Worm (Caenorhabditis elegans) whole organism, young adult: ENCODE data around the gene gst-1.

Experiments
- B0019.2 ChIP-seq: fragments of 200-800 bp; sonication (Bioruptor generic); conservative IDR thresholded peaks from 2 replicates; pipeline ENCODE4 v1.3.6; 2022; ENCODE audit warnings: missing genetic modification reagents, missing genetic modification characterization, missing compliant biosample characterization
- B0261.1 ChIP-seq: sonication (generic microtip); optimal IDR thresholded peaks from 2 replicates; lab custom pipeline; 2016; ENCODE audit warnings: mild to moderate bottlenecking, missing genetic modification characterization, moderate library complexity, missing compliant biosample characterization
- D2030.7 ChIP-seq: fragments of 200-800 bp; sonication (Bioruptor generic); IDR thresholded peaks from 2 replicates; pipeline ENCODE4 v1.3.6; 2022; ENCODE audit warnings: missing genetic modification reagents, missing genetic modification characterization, missing compliant biosample characterization
- F33H1.4 ChIP-seq: fragments of 200-800 bp; sonication (Bioruptor generic); IDR thresholded peaks from 2 replicates; pipeline ENCODE4 v1.3.6; 2022; ENCODE audit warnings: missing genetic modification reagents, missing genetic modification characterization, missing compliant biosample characterization
- F49E8.2 ChIP-seq: sonication (generic microtip); optimal IDR thresholded peaks from 3 replicates; lab custom pipeline; 2017; ENCODE audit warnings: missing genetic modification characterization, mild to moderate bottlenecking, missing compliant biosample characterization, antibody characterized with exemption, moderate library complexity; ENCODE audit not compliant: insufficient read depth
- Y79H2A.3 ChIP-seq: fragments of 200-800 bp; sonication (Bioruptor generic); conservative IDR thresholded peaks from 2 replicates; pipeline ENCODE4 v1.3.6; 2022; ENCODE audit warnings: missing genetic modification reagents, missing genetic modification characterization, missing compliant biosample characterization
- Y95B8A.8 ChIP-seq: fragments of 200-800 bp; sonication (Bioruptor generic); IDR thresholded peaks from 2 replicates; pipeline ENCODE4 v1.3.6; 2022; ENCODE audit warnings: missing genetic modification reagents, missing genetic modification characterization, missing compliant biosample characterization
- akir-1 ChIP-seq: fragments of 200-800 bp; sonication (Bioruptor generic); optimal IDR thresholded peaks from 2 replicates; lab custom pipeline; 2018; ENCODE audit warnings: mild to moderate bottlenecking, missing genetic modification characterization, moderate library complexity, missing compliant biosample characterization
- atf-7 ChIP-seq: sonication (generic microtip); optimal IDR thresholded peaks from 2 replicates; lab custom pipeline; 2017; ENCODE audit warnings: mild to moderate bottlenecking, missing genetic modification characterization, missing compliant biosample characterization
- attf-3 ChIP-seq: fragments of 200-800 bp; sonication (Bioruptor generic); conservative IDR thresholded peaks from 2 replicates; pipeline ENCODE4 v1.3.6; 2022; ENCODE audit warnings: missing genetic modification reagents, missing genetic modification characterization, missing compliant biosample characterization
- attf-5 ChIP-seq: fragments of 200-800 bp; sonication (Bioruptor generic); optimal IDR thresholded peaks from 2 replicates; lab custom pipeline; 2018; ENCODE audit warnings: mild to moderate bottlenecking, missing genetic modification characterization, missing compliant biosample characterization
- cebp-1 ChIP-seq, 2 experiments: fragments of 200-800 bp in 1 of 2; sonication (Bioruptor generic) in 1 of 2; sonication (generic microtip) in 1 of 2; IDR thresholded peaks in 1 of 2; optimal IDR thresholded peaks in 1 of 2; 2 replicates each; pipeline versions ENCODE4 v1.3.6 to Lab custom; 2017 to 2022; ENCODE audit warnings: missing compliant biosample characterization in 2 of 2, missing genetic modification characterization in 2 of 2, mild to moderate bottlenecking in 1 of 2, missing genetic modification reagents in 1 of 2, moderate library complexity in 1 of 2
- ceh-100 ChIP-seq: fragments of 200-800 bp; sonication (Bioruptor generic); IDR thresholded peaks from 2 replicates; pipeline ENCODE4 v1.3.6; 2022; ENCODE audit warnings: missing genetic modification reagents, missing genetic modification characterization, missing compliant biosample characterization
- ceh-91 ChIP-seq: fragments of 200-800 bp; sonication (Bioruptor generic); IDR thresholded peaks from 2 replicates; pipeline ENCODE4 v1.3.6; 2022; ENCODE audit warnings: missing genetic modification reagents, missing genetic modification characterization, missing compliant biosample characterization
- chd-7 ChIP-seq: sonication (generic microtip); optimal IDR thresholded peaks from 2 replicates; lab custom pipeline; 2016; ENCODE audit warnings: mild to moderate bottlenecking, missing genetic modification characterization, moderate library complexity, missing compliant biosample characterization
- efl-1 ChIP-seq: fragments of 150-350 bp; optimal IDR thresholded peaks from 2 replicates; lab custom pipeline; 2014; ENCODE audit warnings: missing biosample characterization, missing genetic modification reagents, missing genetic modification characterization
- egl-18 ChIP-seq: fragments of 200-800 bp; sonication (Bioruptor generic); IDR thresholded peaks from 2 replicates; pipeline ENCODE4 v1.3.6; 2022; ENCODE audit warnings: missing genetic modification reagents, missing genetic modification characterization, missing compliant biosample characterization
- egl-44 ChIP-seq: fragments of 200-800 bp; sonication (Bioruptor generic); IDR thresholded peaks from 2 replicates; pipeline ENCODE4 v1.3.6; 2022; ENCODE audit warnings: missing genetic modification reagents, missing genetic modification characterization, missing compliant biosample characterization
- ets-4 ChIP-seq: fragments of 200-800 bp; sonication (Bioruptor generic); optimal IDR thresholded peaks from 2 replicates; lab custom pipeline; 2018; ENCODE audit warnings: mild to moderate bottlenecking, missing genetic modification characterization, missing compliant biosample characterization
- fkh-3 ChIP-seq: sonication (generic microtip); optimal IDR thresholded peaks from 2 replicates; lab custom pipeline; 2016; ENCODE audit warnings: mild to moderate bottlenecking, missing genetic modification characterization, missing compliant biosample characterization
- hlh-12 ChIP-seq: sonication (generic microtip); optimal IDR thresholded peaks from 2 replicates; lab custom pipeline; 2016; ENCODE audit warnings: missing genetic modification characterization, missing compliant biosample characterization
- hrde-1 ChIP-seq: sonication (generic microtip); optimal IDR thresholded peaks from 2 replicates; lab custom pipeline; 2016; ENCODE audit warnings: missing genetic modification characterization, mild to moderate bottlenecking, missing compliant biosample characterization, moderate library complexity, missing genotype, missing genetic modification reagents, borderline replicate concordance
- lag-1 ChIP-seq: fragments of 200-800 bp; sonication (Bioruptor generic); IDR thresholded peaks from 2 replicates; pipeline ENCODE4 v1.3.6; 2022; ENCODE audit warnings: missing genetic modification reagents, missing genetic modification characterization, missing compliant biosample characterization
- let-526 ChIP-seq: fragments of 200-800 bp; sonication (Bioruptor generic); IDR thresholded peaks from 2 replicates; pipeline ENCODE4 v1.3.6; 2022; ENCODE audit warnings: missing genetic modification reagents, missing genetic modification characterization, missing compliant biosample characterization
- let-607 ChIP-seq, 2 experiments: fragments of 200-800 bp in 1 of 2; sonication (Bioruptor generic) in 1 of 2; sonication (generic microtip) in 1 of 2; optimal IDR thresholded peaks; 2 replicates each; lab custom pipeline; 2016 to 2018; ENCODE audit warnings: mild to moderate bottlenecking in 2 of 2, missing compliant biosample characterization in 2 of 2, missing genetic modification characterization in 2 of 2, moderate library complexity in 2 of 2, missing genotype in 1 of 2
- lin-26 ChIP-seq: fragments of 200-800 bp; sonication (Bioruptor generic); IDR thresholded peaks from 2 replicates; pipeline ENCODE4 v1.3.6; 2022; ENCODE audit warnings: missing genetic modification reagents, missing genetic modification characterization, missing compliant biosample characterization
- lin-35 ChIP-seq, 3 experiments: fragments of 150-350 bp in 2 of 3; sonication (generic microtip) in 1 of 3; optimal IDR thresholded peaks; 2 replicates each; lab custom pipeline; 2014 to 2018; ENCODE audit warnings: missing biosample characterization in 3 of 3, missing genetic modification characterization in 3 of 3, missing genetic modification reagents in 3 of 3
- lin-54 ChIP-seq: fragments of 200-800 bp; sonication (Bioruptor generic); optimal IDR thresholded peaks from 2 replicates; lab custom pipeline; 2018; ENCODE audit warnings: mild to moderate bottlenecking, missing genetic modification characterization, missing compliant biosample characterization
- lsl-1 ChIP-seq: fragments of 200-800 bp; sonication (Bioruptor generic); optimal IDR thresholded peaks from 2 replicates; lab custom pipeline; 2018; ENCODE audit warnings: mild to moderate bottlenecking, missing genetic modification characterization, moderate library complexity, missing compliant biosample characterization
- lsy-27 ChIP-seq: sonication (generic microtip); optimal IDR thresholded peaks from 2 replicates; lab custom pipeline; 2017; ENCODE audit warnings: missing genetic modification characterization, mild to moderate bottlenecking, missing compliant biosample characterization, antibody characterized with exemption, missing genotype, borderline replicate concordance; ENCODE audit not compliant: insufficient read depth
- mcd-1 ChIP-seq: fragments of 200-800 bp; sonication (Bioruptor generic); IDR thresholded peaks from 2 replicates; pipeline ENCODE4 v1.3.6; 2022; ENCODE audit warnings: missing genetic modification reagents, missing genetic modification characterization, missing compliant biosample characterization
- mes-4 ChIP-seq: sonication (generic microtip); optimal IDR thresholded peaks from 2 replicates; lab custom pipeline; 2016; ENCODE audit warnings: missing genotype, missing genetic modification characterization, missing compliant biosample characterization
- nfya-1 ChIP-seq: sonication (generic microtip); optimal IDR thresholded peaks from 2 replicates; lab custom pipeline; 2017; ENCODE audit warnings: antibody characterized with exemption, missing compliant biosample characterization, missing genetic modification characterization, borderline replicate concordance; ENCODE audit not compliant: insufficient read depth
- nhr-90 ChIP-seq: sonication (generic microtip); optimal IDR thresholded peaks from 2 replicates; lab custom pipeline; 2016; ENCODE audit warnings: missing genotype, mild to moderate bottlenecking, missing genetic modification characterization, missing compliant biosample characterization
- pbrm-1 ChIP-seq: fragments of 200-800 bp; sonication (Bioruptor generic); IDR thresholded peaks from 2 replicates; pipeline ENCODE4 v1.3.6; 2022; ENCODE audit warnings: missing genetic modification reagents, missing genetic modification characterization, missing compliant biosample characterization
- rcor-1 ChIP-seq: fragments of 200-800 bp; sonication (Bioruptor generic); IDR thresholded peaks from 2 replicates; pipeline ENCODE4 v1.3.6; 2022; ENCODE audit warnings: missing genetic modification reagents, missing genetic modification characterization, missing compliant biosample characterization
- repo-1 ChIP-seq: sonication (generic microtip); optimal IDR thresholded peaks from 2 replicates; lab custom pipeline; 2017; ENCODE audit warnings: mild to moderate bottlenecking, missing genetic modification characterization, missing compliant biosample characterization
- sea-2 ChIP-seq: fragments of 200-800 bp; sonication (Bioruptor generic); IDR thresholded peaks from 2 replicates; pipeline ENCODE4 v1.3.6; 2022; ENCODE audit warnings: missing genetic modification characterization, missing compliant biosample characterization
- sptf-2 ChIP-seq: fragments of 200-800 bp; sonication (Bioruptor generic); optimal IDR thresholded peaks from 2 replicates; lab custom pipeline; 2018; ENCODE audit warnings: mild to moderate bottlenecking, missing genetic modification characterization, missing compliant biosample characterization
- tbx-9 ChIP-seq: sonication (generic microtip); optimal IDR thresholded peaks from 2 replicates; lab custom pipeline; 2016; ENCODE audit warnings: borderline replicate concordance, missing genetic modification characterization, inconsistent platforms, missing compliant biosample characterization
- zim-3 ChIP-seq: sonication (generic microtip); optimal IDR thresholded peaks from 2 replicates; lab custom pipeline; 2017; ENCODE audit warnings: mild to moderate bottlenecking, missing genetic modification characterization, moderate library complexity, missing compliant biosample characterization
- ztf-18 ChIP-seq: sonication (generic microtip); optimal IDR thresholded peaks from 2 replicates; lab custom pipeline; 2016; ENCODE audit warnings: missing genotype, mild to moderate bottlenecking, missing genetic modification characterization, missing compliant biosample characterization
- ztf-25 ChIP-seq: fragments of 200-800 bp; sonication (Bioruptor generic); IDR thresholded peaks from 2 replicates; pipeline ENCODE4 v1.3.6; 2022; ENCODE audit warnings: missing genetic modification reagents, missing genetic modification characterization, missing compliant biosample characterization
- ztf-28 ChIP-seq: fragments of 200-800 bp; sonication (Bioruptor generic); IDR thresholded peaks from 2 replicates; pipeline ENCODE4 v1.3.6; 2022; ENCODE audit warnings: missing genetic modification reagents, missing genetic modification characterization, missing compliant biosample characterization
- ztf-3 ChIP-seq: fragments of 200-800 bp; sonication (Bioruptor generic); optimal IDR thresholded peaks from 2 replicates; lab custom pipeline; 2018; ENCODE audit warnings: mild to moderate bottlenecking, missing genetic modification characterization, missing compliant biosample characterization
- ztf-6 ChIP-seq: fragments of 200-800 bp; sonication (Bioruptor generic); IDR thresholded peaks from 2 replicates; pipeline ENCODE4 v1.3.6; 2022; ENCODE audit warnings: missing genetic modification reagents, missing genetic modification characterization, missing compliant biosample characterization

Gene gst-1

DNA sequence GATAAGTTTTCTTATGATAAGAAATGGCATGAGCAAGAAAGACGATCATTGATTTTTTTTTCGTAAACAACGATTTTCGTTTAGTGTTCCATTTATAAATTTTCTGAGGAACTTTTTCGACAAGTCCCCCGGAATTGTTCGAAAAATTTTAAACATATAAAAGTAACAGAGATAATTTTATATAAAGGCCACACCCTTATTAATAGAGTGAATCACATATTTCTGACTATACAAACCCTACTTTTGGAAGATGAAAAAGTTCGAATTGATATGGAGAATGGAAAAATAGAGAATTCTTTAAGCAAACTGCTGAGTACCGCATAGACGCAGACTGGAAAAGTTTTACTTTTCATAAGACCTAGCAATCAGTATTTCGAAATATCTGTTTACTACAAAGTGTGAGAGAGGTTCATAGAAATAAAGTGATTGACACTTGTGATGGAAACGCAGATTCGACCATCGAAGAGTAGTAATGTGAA, 8.0 kb upstream of the gst-1 start (continued):
- no peak for TF ChIP-seq ztf-28
- no peak for TF ChIP-seq egl-18
- no peak for TF ChIP-seq hrde-1
- no peak for TF ChIP-seq ceh-91 (GFP tag; lab: Robert Waterston, UW)
- TF ChIP-seq chd-7 (tag; lab: Kevin White, UChicago) = peak; percentile 70
- TF ChIP-seq rcor-1 (GFP tag; lab: Robert Waterston, UW) = 0 out of 2 replicates have a peak, but pooled peaks have one; percentile 34
- peak; percentile 59 for TF ChIP-seq Y95B8A.8 (GFP tag; lab: Robert Waterston, UW)
- TF ChIP-seq lsy-27 (tag; lab: Kevin White, UChicago) = no peak
- TF ChIP-seq ztf-18 = peak; percentile 53
- TF ChIP-seq ceh-100 (GFP tag; lab: Robert Waterston, UW) = no peak; the same call in 1 of the 2 replicates
- no peak for TF ChIP-seq F49E8.2 (tag; lab: Kevin White, UChicago)
- TF ChIP-seq lag-1 (GFP tag; lab: Robert Waterston, UW) = no peak
- TF ChIP-seq fkh-3 (tag; lab: Kevin White, UChicago) = no peak
- TF ChIP-seq attf-5 (GFP tag; lab: Kevin White, UChicago) = peak; percentile 89
- peak; percentile 98 for TF ChIP-seq cebp-1 (GFP tag; IDR thresholded peaks at IDR 0.05; lab: Robert Waterston, UW)
- TF ChIP-seq cebp-1 (tag; optimal IDR thresholded peaks at IDR 0.05; lab: Kevin White, UChicago) = peak; percentile 98
- no peak for TF ChIP-seq nfya-1 (tag; lab: Kevin White, UChicago)
- TF ChIP-seq let-607 (tag; optimal IDR thresholded peaks at IDR 0.05; lab: Kevin White, UChicago) = peak; percentile 58 to 64
- no peak for TF ChIP-seq ets-4 (GFP tag; lab: Kevin White, UChicago)
- peak; percentile 20 for TF ChIP-seq akir-1
- TF ChIP-seq sptf-2 (GFP tag; lab: Kevin White, UChicago) = peak; percentile 8
- TF ChIP-seq egl-44 (GFP tag; lab: Robert Waterston, UW) = peak; percentile 45; the same call in 1 of the 2 replicates
- no peak for TF ChIP-seq sea-2 (GFP tag; lab: Robert Waterston, UW)
- TF ChIP-seq repo-1 (tag; lab: Kevin White, UChicago) = peak; percentile 80
- peak; percentile 56 for TF ChIP-seq lin-54 (GFP tag; lab: Kevin White, UChicago)
- TF ChIP-seq ztf-6 (GFP tag; lab: Robert Waterston, UW) = no peak
- no peak for TF ChIP-seq mes-4
- peak; percentile 3 for TF ChIP-seq tbx-9
- TF ChIP-seq lin-35 (GFP tag; optimal IDR thresholded peaks at IDR 0.05; lab: Kevin White, UChicago) = peak in 1 of 3 experiments; percentile 15
- peak; percentile 24 for TF ChIP-seq nhr-90 (tag; lab: Kevin White, UChicago)
- TF ChIP-seq hlh-12 (tag; lab: Kevin White, UChicago) = no peak
- peak; percentile 75 for TF ChIP-seq atf-7 (tag; lab: Kevin White, UChicago)
- TF ChIP-seq D2030.7 (GFP tag; lab: Robert Waterston, UW) = no peak
- TF ChIP-seq lsl-1 = peak; percentile 42
- TF ChIP-seq B0019.2 = no peak
- TF ChIP-seq lin-26 (GFP tag; lab: Robert Waterston, UW) = no peak; the same call in 1 of the 2 replicates
- TF ChIP-seq F33H1.4 (GFP tag; lab: Robert Waterston, UW) = peak; percentile 10; the same call in 1 of the 2 replicates
- TF ChIP-seq pbrm-1 = peak; percentile 63; the same call in 1 of the 2 replicates
- TF ChIP-seq ztf-25 = no peak
- TF ChIP-seq B0261.1 (tag; lab: Kevin White, UChicago) = peak; percentile 33
- TF ChIP-seq Y79H2A.3 = peak; percentile 72; the same call in 1 of the 2 replicates
- peak; percentile 63; the same call in 1 of the 2 replicates for TF ChIP-seq let-526 (GFP tag; lab: Robert Waterston, UW)
- TF ChIP-seq efl-1 = no peak
- TF ChIP-seq zim-3 (tag; lab: Kevin White, UChicago) = peak; percentile 47
- no peak for TF ChIP-seq attf-3 (GFP tag; lab: Robert Waterston, UW)
- peak; percentile 40; the same call in 1 of the 2 replicates for TF ChIP-seq mcd-1 (GFP tag; lab: Robert Waterston, UW)
- no peak for TF ChIP-seq ztf-3 (GFP tag; lab: Kevin White, UChicago)
